Fruit fly (Drosophila melanogaster) whole organism: ENCODE data around the gene Urm1.

Experiments
- CG8478 ChIP-seq: fragments of >200 bp; optimal IDR thresholded peaks from 2 replicates; lab custom pipeline; 2018; ENCODE audit warnings: inconsistent platforms
- EcR ChIP-seq, 2 experiments: fragments of >200 bp; optimal IDR thresholded peaks; 2 replicates each; lab custom pipeline; 2017; ENCODE audit warnings: missing biosample characterization in 2 of 2, missing genetic modification characterization in 2 of 2, missing genetic modification reagents in 2 of 2
- psq ChIP-seq: fragments of >200 bp; optimal IDR thresholded peaks from 2 replicates; lab custom pipeline; 2017
- usp ChIP-seq: fragments of >200 bp; optimal IDR thresholded peaks from 2 replicates; lab custom pipeline; 2017; ENCODE audit warnings: missing biosample characterization, missing genetic modification characterization, mixed read lengths

DNA sequence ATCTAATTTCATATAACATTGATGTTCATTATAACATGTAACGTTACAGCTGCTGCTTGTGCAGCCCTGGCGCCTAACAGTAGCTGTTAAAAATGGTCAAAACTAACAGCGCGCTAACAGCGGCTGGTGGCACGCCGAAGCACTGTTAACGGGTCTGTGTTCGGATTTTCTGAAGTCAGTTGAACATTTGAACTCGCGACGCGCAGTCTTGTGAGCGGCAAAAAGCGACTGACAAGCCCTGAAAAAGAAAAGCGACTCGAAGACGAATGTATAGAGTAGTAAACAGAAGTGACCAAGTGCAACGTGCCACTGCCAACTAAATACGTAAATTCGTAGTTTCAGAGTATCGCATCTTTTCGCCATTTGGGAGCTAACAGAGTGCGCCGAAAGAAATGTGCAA is 35.4 kb downstream of the Urm1 start:
- no peak for TF ChIP-seq psq (lab: Kevin White, UChicago)
- no peak for TF ChIP-seq usp (GFP tag; lab: Kevin White, UChicago)
- TF ChIP-seq EcR (GFP tag; optimal IDR thresholded peaks at IDR 0.05; lab: Kevin White, UChicago), result no peak
- no peak for TF ChIP-seq CG8478 (lab: Kevin White, UChicago)
